Worm (Caenorhabditis elegans) whole organism, L3 larva: Measurements from ENCODE around the gene Y54G2A.37.

Experiments
- R02D3.7 ChIP-seq: fragments of 150-350 bp; optimal IDR thresholded peaks from 2 replicates; lab custom pipeline; 2014; ENCODE audit warnings: missing biosample characterization, missing genetic modification characterization
- ama-1 ChIP-seq: fragments of 150-350 bp; optimal IDR thresholded peaks from 2 replicates; lab custom pipeline; 2018
- ceh-16 ChIP-seq: sonication (generic microtip); optimal IDR thresholded peaks from 2 replicates; lab custom pipeline; 2017; ENCODE audit warnings: missing biosample characterization, missing genetic modification characterization
- ceh-82 ChIP-seq: fragments of 150-350 bp; optimal IDR thresholded peaks from 2 replicates; lab custom pipeline; 2014; ENCODE audit warnings: missing biosample characterization, missing genetic modification characterization
- ceh-9 ChIP-seq: sonication (generic microtip); optimal IDR thresholded peaks from 2 replicates; lab custom pipeline; 2018; ENCODE audit warnings: missing biosample characterization, missing genetic modification characterization
- daf-12 ChIP-seq: fragments of 150-350 bp; optimal IDR thresholded peaks from 2 replicates; lab custom pipeline; 2014; ENCODE audit warnings: missing biosample characterization, missing genetic modification reagents, missing genetic modification characterization
- egl-27 ChIP-seq: sonication (generic microtip); optimal IDR thresholded peaks from 4 replicates; lab custom pipeline; 2017; ENCODE audit warnings: missing biosample characterization, missing genetic modification reagents, missing genetic modification characterization
- elt-3 ChIP-seq, 3 experiments: fragments of 150-350 bp in 1 of 3; sonication (generic microtip) in 2 of 3; optimal IDR thresholded peaks; 2 replicates in 2 of 3; 4 replicates in 1 of 3; lab custom pipeline; 2014 to 2017; ENCODE audit warnings: missing biosample characterization in 3 of 3, missing genetic modification characterization in 3 of 3
- eor-1 ChIP-seq, 2 experiments: fragments of 150-350 bp; optimal IDR thresholded peaks; 2 replicates each; lab custom pipeline; 2014 to 2018; ENCODE audit warnings: missing biosample characterization in 2 of 2, missing genetic modification characterization in 2 of 2
- fkh-10 ChIP-seq: sonication (generic microtip); optimal IDR thresholded peaks from 2 replicates; lab custom pipeline; 2017; ENCODE audit warnings: missing biosample characterization, missing genetic modification reagents, missing genetic modification characterization
- fkh-2 ChIP-seq: fragments of 150-350 bp; optimal IDR thresholded peaks from 2 replicates; lab custom pipeline; 2014; ENCODE audit warnings: missing biosample characterization, missing genetic modification reagents, missing genetic modification characterization
- fos-1 ChIP-seq: fragments of 150-350 bp; optimal IDR thresholded peaks from 2 replicates; lab custom pipeline; 2014; ENCODE audit warnings: missing biosample characterization, missing genetic modification characterization
- jun-1 ChIP-seq: fragments of 150-350 bp; optimal IDR thresholded peaks from 2 replicates; lab custom pipeline; 2014; ENCODE audit warnings: missing biosample characterization, missing genetic modification reagents, missing genetic modification characterization
- lin-15B ChIP-seq: fragments of 150-350 bp; optimal IDR thresholded peaks from 2 replicates; lab custom pipeline; 2014; ENCODE audit warnings: missing biosample characterization, missing genetic modification characterization
- lin-39 ChIP-seq: fragments of 150-350 bp; optimal IDR thresholded peaks from 2 replicates; lab custom pipeline; 2018; ENCODE audit warnings: missing biosample characterization, missing genetic modification reagents, missing genetic modification characterization
- lsy-12 ChIP-seq: sonication (generic microtip); optimal IDR thresholded peaks from 2 replicates; lab custom pipeline; 2016; ENCODE audit warnings: mild to moderate bottlenecking, missing genetic modification characterization, missing compliant biosample characterization
- mdl-1 ChIP-seq: fragments of 150-350 bp; optimal IDR thresholded peaks from 2 replicates; lab custom pipeline; 2014; ENCODE audit warnings: missing biosample characterization, missing genetic modification characterization
- mml-1 ChIP-seq: fragments of 150-350 bp; sonication (generic microtip); optimal IDR thresholded peaks from 3 replicates; lab custom pipeline; 2014; ENCODE audit warnings: missing biosample characterization, missing genetic modification characterization
- nfya-1 ChIP-seq: sonication (generic microtip); optimal IDR thresholded peaks from 2 replicates; lab custom pipeline; 2017; ENCODE audit warnings: missing genetic modification characterization, mild to moderate bottlenecking, missing compliant biosample characterization, antibody characterized with exemption, moderate library complexity; ENCODE audit not compliant: insufficient read depth
- nhr-11 ChIP-seq: fragments of 150-350 bp; optimal IDR thresholded peaks from 2 replicates; lab custom pipeline; 2014; ENCODE audit warnings: missing biosample characterization, missing genetic modification characterization
- nhr-12 ChIP-seq: fragments of 150-350 bp; optimal IDR thresholded peaks from 2 replicates; lab custom pipeline; 2014; ENCODE audit warnings: missing biosample characterization, missing genetic modification characterization
- nhr-23 ChIP-seq: fragments of 150-350 bp; optimal IDR thresholded peaks from 2 replicates; lab custom pipeline; 2014; ENCODE audit warnings: missing biosample characterization, missing genetic modification reagents, missing genetic modification characterization
- nhr-28 ChIP-seq: fragments of 150-350 bp; optimal IDR thresholded peaks from 2 replicates; lab custom pipeline; 2014; ENCODE audit warnings: missing biosample characterization, missing genetic modification characterization
- nhr-43 ChIP-seq: sonication (generic microtip); optimal IDR thresholded peaks from 2 replicates; lab custom pipeline; 2016; ENCODE audit warnings: mild to moderate bottlenecking, missing genetic modification characterization, missing compliant biosample characterization; ENCODE audit not compliant: poor library complexity, severe bottlenecking
- nhr-67 ChIP-seq: fragments of 150-350 bp; optimal IDR thresholded peaks from 2 replicates; lab custom pipeline; 2014; ENCODE audit warnings: missing biosample characterization, missing genetic modification characterization
- pha-4 ChIP-seq: fragments of 150-350 bp; optimal IDR thresholded peaks from 2 replicates; lab custom pipeline; 2014; ENCODE audit warnings: missing biosample characterization, missing genetic modification reagents, missing genetic modification characterization
- pqm-1 ChIP-seq: fragments of 150-350 bp; optimal IDR thresholded peaks from 2 replicates; lab custom pipeline; 2017; ENCODE audit warnings: missing biosample characterization, missing genetic modification characterization, inconsistent platforms
- sea-2 ChIP-seq: fragments of 150-350 bp; sonication (generic microtip); optimal IDR thresholded peaks from 4 replicates; lab custom pipeline; 2014; ENCODE audit warnings: missing biosample characterization, missing genetic modification reagents, missing genetic modification characterization
- skn-1 ChIP-seq: fragments of 150-350 bp; optimal IDR thresholded peaks from 2 replicates; lab custom pipeline; 2014; ENCODE audit warnings: missing biosample characterization, missing genetic modification characterization
- snpc-4 ChIP-seq: fragments of 150-350 bp; optimal IDR thresholded peaks from 2 replicates; lab custom pipeline; 2014; ENCODE audit warnings: missing biosample characterization, missing genetic modification characterization
- tbx-2 ChIP-seq: sonication (generic microtip); optimal IDR thresholded peaks from 2 replicates; lab custom pipeline; 2016; ENCODE audit warnings: mild to moderate bottlenecking, missing genetic modification characterization, missing compliant biosample characterization
- unc-62 ChIP-seq: fragments of 150-350 bp; sonication (generic microtip); optimal IDR thresholded peaks from 4 replicates; lab custom pipeline; 2014; ENCODE audit warnings: missing biosample characterization, missing genetic modification reagents, missing genetic modification characterization
- zag-1 ChIP-seq: fragments of 150-350 bp; optimal IDR thresholded peaks from 2 replicates; lab custom pipeline; 2014; ENCODE audit warnings: missing biosample characterization, missing genetic modification characterization
- ztf-11 ChIP-seq: fragments of 150-350 bp; optimal IDR thresholded peaks from 2 replicates; lab custom pipeline; 2014; ENCODE audit warnings: missing biosample characterization, missing genetic modification characterization
- ztf-4 ChIP-seq: fragments of 150-350 bp; optimal IDR thresholded peaks from 2 replicates; lab custom pipeline; 2014; ENCODE audit warnings: missing biosample characterization, missing genetic modification characterization

The Y54G2A.37 gene

DNA sequence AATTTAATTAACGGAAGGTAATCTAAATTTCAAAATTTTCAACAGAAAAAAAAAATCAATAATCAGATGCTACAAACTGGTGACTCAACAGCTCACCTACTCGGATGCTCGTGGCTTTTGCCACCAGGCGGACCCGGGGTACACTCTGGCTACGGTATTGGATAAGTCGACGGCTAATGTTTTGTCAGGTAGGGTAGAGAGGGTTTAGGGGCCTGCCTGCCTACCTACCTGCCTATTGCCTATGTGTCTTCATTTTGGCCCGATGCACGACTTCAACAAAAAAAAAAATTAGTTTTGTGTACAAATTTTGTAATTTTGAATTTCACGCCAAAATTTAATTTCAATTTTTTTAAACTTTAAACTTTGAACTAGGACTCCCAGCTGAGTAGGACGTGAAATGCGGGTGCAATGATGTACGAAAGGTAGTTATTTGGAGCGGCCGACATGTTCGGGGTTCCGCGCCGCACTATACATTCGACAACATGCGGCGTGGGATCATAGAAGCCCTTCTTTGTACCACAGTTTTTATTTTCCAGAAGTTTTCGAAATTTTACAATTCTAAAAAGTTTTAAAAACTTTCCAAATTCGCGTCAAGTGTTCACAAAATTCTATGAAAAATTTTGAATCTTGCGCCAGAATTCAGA, 5.1 kb downstream of the Y54G2A.37 start:
- TF ChIP-seq snpc-4 (peak; percentile 24), eor-1 (tag; optimal IDR thresholded peaks at IDR 0.05; lab: Kevin White, UChicago) (no peak), lsy-12 (peak; percentile 53), nhr-43 (tag; lab: Kevin White, UChicago) (no peak)

DNA sequence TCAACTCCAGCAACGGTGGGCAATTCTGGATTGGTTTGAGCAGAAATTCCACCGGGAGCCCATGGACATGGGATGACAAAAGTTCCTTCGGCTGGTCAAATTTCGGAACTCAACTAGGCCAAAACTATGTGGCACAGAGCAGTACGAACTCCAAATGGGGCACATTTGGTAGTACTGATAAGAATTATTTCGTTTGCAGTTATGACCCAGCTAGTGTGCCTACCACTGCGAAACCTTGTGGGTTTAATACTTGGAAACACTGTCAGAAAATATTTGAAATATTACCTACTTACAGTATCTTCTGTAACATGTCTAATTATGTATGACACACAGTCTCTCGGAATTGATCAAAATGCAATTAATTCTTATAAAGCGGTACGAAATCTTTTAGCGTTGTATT, 5.8 kb downstream of the Y54G2A.37 start:
- TF ChIP-seq zag-1 (tag; lab: Kevin White, UChicago) (no peak), fkh-2 (tag; lab: Kevin White, UChicago) (no peak), ceh-9 (tag; lab: Kevin White, UChicago) (no peak), nhr-11 (tag; lab: Kevin White, UChicago) (no peak), elt-3 (tag; optimal IDR thresholded peaks at IDR 0.05; lab: Kevin White, UChicago) (no peak), R02D3.7 (tag; lab: Kevin White, UChicago) (no peak), nhr-12 (no peak), ama-1 (no peak), mdl-1 (tag; lab: Kevin White, UChicago) (no peak), fos-1 (tag; lab: Kevin White, UChicago) (no peak), egl-27 (no peak), mml-1 (tag; lab: Kevin White, UChicago) (no peak), nhr-28 (tag; lab: Kevin White, UChicago) (no peak), lin-39 (no peak), skn-1 (tag; lab: Kevin White, UChicago) (no peak), nfya-1 (tag; lab: Kevin White, UChicago) (no peak), eor-1 (tag; optimal IDR thresholded peaks at IDR 0.05; lab: Kevin White, UChicago) (no peak), lsy-12 (no peak), unc-62 (GFP tag; lab: Kevin White, UChicago) (no peak), nhr-23 (no peak)
- TF ChIP-seq, all 47 proteins: peak for 0

ce11 chrIV:2832587-2832986, 12.1 kb downstream of the Y54G2A.37 start, which contains the start of the genes Y54G2A.48 and pudl-1:
Y54G2A.48 (minus strand) TSS chrIV:2832687.
pudl-1 (plus strand) TSS chrIV:2832906.
- no peak for TF ChIP-seq tbx-2 (tag; lab: Kevin White, UChicago)
- TF ChIP-seq ceh-16 (tag; lab: Kevin White, UChicago): no peak
- TF ChIP-seq nhr-11 (tag; lab: Kevin White, UChicago): no peak
- no peak for TF ChIP-seq lin-15B (tag; lab: Kevin White, UChicago)
- TF ChIP-seq nfya-1 (tag; lab: Kevin White, UChicago): no peak
- TF ChIP-seq ztf-11 (tag; lab: Kevin White, UChicago): no peak
- TF ChIP-seq nhr-23: no peak
- no peak for TF ChIP-seq nhr-28 (tag; lab: Kevin White, UChicago)
- no peak for TF ChIP-seq nhr-67 (tag; lab: Kevin White, UChicago)
- TF ChIP-seq ceh-82 (tag; lab: Kevin White, UChicago): no peak
- no peak for TF ChIP-seq fkh-10 (GFP tag; lab: Kevin White, UChicago)
- no peak for TF ChIP-seq eor-1 (tag; optimal IDR thresholded peaks at IDR 0.05; lab: Kevin White, UChicago)
- no peak for TF ChIP-seq mml-1 (tag; lab: Kevin White, UChicago)

DNA sequence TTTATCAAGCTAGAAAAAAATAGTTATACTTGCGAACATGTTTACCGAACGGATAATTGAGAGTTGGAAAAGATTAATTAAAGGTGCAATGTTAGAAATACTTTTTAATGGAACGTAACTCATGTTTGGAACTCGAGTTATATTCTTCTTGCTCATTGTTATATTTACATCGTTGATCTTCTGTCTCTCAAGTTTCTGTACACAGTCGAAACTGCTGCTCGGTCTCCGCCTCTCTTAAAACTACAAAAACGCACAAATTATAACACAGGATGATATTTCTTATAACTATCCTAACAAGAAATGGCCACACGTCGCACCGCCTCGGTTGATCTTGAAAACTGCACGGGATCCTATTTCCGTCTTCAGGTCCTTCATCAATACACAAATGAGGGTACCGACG, 14.0 kb downstream of the Y54G2A.37 start, which contains the start of gene pudl-2:
Gene pudl-2 (plus strand): TSS at position 301 of the 400 bp plus-strand sequence.
- TF ChIP-seq lin-15B (tag; lab: Kevin White, UChicago) (no peak), pqm-1 (tag; lab: Kevin White, UChicago) (no peak), lsy-12 (no peak), ceh-82 (tag; lab: Kevin White, UChicago) (no peak), tbx-2 (tag; lab: Kevin White, UChicago) (no peak), elt-3 (tag; optimal IDR thresholded peaks at IDR 0.05; lab: Kevin White, UChicago) (no peak), nhr-28 (tag; lab: Kevin White, UChicago) (no peak), nfya-1 (tag; lab: Kevin White, UChicago) (no peak), sea-2 (GFP tag; lab: Kevin White, UChicago) (no peak), daf-12 (tag; lab: Kevin White, UChicago) (no peak), jun-1 (no peak), zag-1 (tag; lab: Kevin White, UChicago) (no peak), ztf-4 (tag; lab: Kevin White, UChicago) (no peak), pha-4 (no peak)
